Worm (Caenorhabditis elegans): ENCODE data around the gene F53F4.12.
A peak's percentile ranks its signal among the peaks of the same experiment; 100 is the strongest.

The F53F4.12 gene

DNA sequence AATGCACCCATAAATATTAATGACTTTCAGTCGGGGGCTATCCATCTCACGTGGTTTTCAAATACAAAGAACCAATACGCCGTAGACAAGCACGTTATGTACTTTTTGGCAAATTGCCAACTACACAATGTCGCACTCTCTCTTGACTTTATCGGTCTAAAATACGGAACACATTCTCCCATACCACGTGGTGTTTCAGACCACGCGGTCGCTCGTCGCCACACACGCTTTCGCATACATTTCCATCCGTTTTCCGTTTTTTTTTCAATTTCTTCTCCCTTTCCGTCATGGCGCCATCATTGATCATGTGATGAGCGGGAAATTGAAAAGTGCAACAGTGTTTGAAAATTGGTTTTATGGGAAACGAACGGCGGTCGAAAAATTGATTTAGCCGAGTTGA is 32.7 kb downstream of the F53F4.12 start:
- TF ChIP-seq efl-3 (GFP tag; optimal IDR thresholded peaks at IDR 0.05) (no peak), zip-4 (GFP tag; optimal IDR thresholded peaks at IDR 0.05) (peak; percentile 6), C04F5.9 (tag; optimal IDR thresholded peaks at IDR 0.05) (peak; percentile 58), mab-9 (GFP tag; IDR thresholded peaks at IDR 0.05) (peak; percentile 62), sptf-1 (tag; optimal IDR thresholded peaks at IDR 0.05) (no peak), swsn-7 (tag; optimal IDR thresholded peaks at IDR 0.05) (peak; percentile 69), elt-2 (tag; optimal IDR thresholded peaks at IDR 0.05) (peak; percentile 93), grh-1 (GFP tag; IDR thresholded peaks at IDR 0.05) (peak; percentile 83), xbp-1 (tag; optimal IDR thresholded peaks at IDR 0.05) (peak; percentile 57), unc-62 (GFP tag; optimal IDR thresholded peaks at IDR 0.05) (no peak), mef-2 (tag; optimal IDR thresholded peaks at IDR 0.05) (no peak), nhr-12 (tag; optimal IDR thresholded peaks at IDR 0.05) (no peak), pag-3 (tag; optimal IDR thresholded peaks at IDR 0.05; ENCODE audit: borderline replicate concordance, insufficient read depth) (peak; percentile 69), nhr-71 (tag; optimal IDR thresholded peaks at IDR 0.05) (peak; percentile 98), vab-15 (tag; optimal IDR thresholded peaks at IDR 0.05) (no peak), lin-35 (GFP tag; optimal IDR thresholded peaks at IDR 0.05) (peak; percentile 49 to 90), egl-13 (tag; optimal IDR thresholded peaks at IDR 0.05) (peak; percentile 52), unc-130 (tag; optimal IDR thresholded peaks at IDR 0.05) (peak; percentile 72), aly-2 (tag; optimal IDR thresholded peaks at IDR 0.05) (no peak), rnt-1 (tag; optimal IDR thresholded peaks at IDR 0.05) (peak; percentile 77), tbx-2 (tag; optimal IDR thresholded peaks at IDR 0.05) (peak; percentile 91), tlp-1 (tag; optimal IDR thresholded peaks at IDR 0.05) (no peak), unc-30 (tag; optimal IDR thresholded peaks at IDR 0.05) (no peak), ceh-82 (tag; optimal IDR thresholded peaks at IDR 0.05) (peak in 1 of 3 experiments; percentile 8), ceh-63 (GFP tag; optimal IDR thresholded peaks at IDR 0.05) (peak; percentile 5), fkh-8 (tag; optimal IDR thresholded peaks at IDR 0.05) (peak; percentile 72), nhr-84 (tag; optimal IDR thresholded peaks at IDR 0.05) (no peak), ceh-88 (GFP tag; IDR thresholded peaks at IDR 0.05) (peak; percentile 59), hlh-4 (tag; optimal IDR thresholded peaks at IDR 0.05) (no peak), zag-1 (tag; optimal IDR thresholded peaks at IDR 0.05) (no peak), ceh-8 (GFP tag; optimal IDR thresholded peaks at IDR 0.05) (no peak), hlh-17 (GFP tag; optimal IDR thresholded peaks at IDR 0.05; ENCODE audit: borderline replicate concordance) (no peak), lin-39 (tag; optimal IDR thresholded peaks at IDR 0.05) (no peak), mdl-1 (tag; optimal IDR thresholded peaks at IDR 0.05) (peak in 1 of 2 experiments; percentile 99), ztf-11 (tag; optimal IDR thresholded peaks at IDR 0.05) (peak in 1 of 2 experiments; percentile 68), mep-1 (tag; optimal IDR thresholded peaks at IDR 0.05) (peak; percentile 83), ces-1 (GFP tag; optimal IDR thresholded peaks at IDR 0.05) (no peak), C16A3.4 (tag; optimal IDR thresholded peaks at IDR 0.05) (peak; percentile 65), egl-27 (tag; optimal IDR thresholded peaks at IDR 0.05) (no peak), lin-13 (GFP tag; optimal IDR thresholded peaks at IDR 0.05) (peak; percentile 74), nhr-28 (tag; optimal IDR thresholded peaks at IDR 0.05) (no peak), nhr-76 (tag; optimal IDR thresholded peaks at IDR 0.05) (no peak), lsy-2 (tag; optimal IDR thresholded peaks at IDR 0.05) (peak; percentile 69 to 72), nhr-90 (tag; optimal IDR thresholded peaks at IDR 0.05; ENCODE audit: poor library complexity) (peak; percentile 94), nhr-237 (tag; optimal IDR thresholded peaks at IDR 0.05) (no peak), nhr-20 (tag; optimal IDR thresholded peaks at IDR 0.05) (peak; percentile 98), hpl-2 (GFP tag; optimal IDR thresholded peaks at IDR 0.05) (peak; percentile 63), pax-3 (tag; optimal IDR thresholded peaks at IDR 0.05) (peak; percentile 95), pqm-1 (tag; optimal IDR thresholded peaks at IDR 0.05) (no peak), Y116A8C.19 (tag; optimal IDR thresholded peaks at IDR 0.05; ENCODE audit: borderline replicate concordance) (no peak), blmp-1 (tag; optimal IDR thresholded peaks at IDR 0.05) (peak; percentile 97), nhr-85 (tag) (peak; percentile 99), elt-3 (tag; optimal IDR thresholded peaks at IDR 0.05) (peak in 2 of 6 experiments; percentile 92)

Data from whole organism, L1 larva.